Worm (Caenorhabditis elegans) whole organism, L1 larva: ENCODE data around the gene F58F6.6.

Experiments used
- C04F5.9 ChIP-seq: sonication (generic microtip); optimal IDR thresholded peaks from 2 replicates; lab custom pipeline; 2016; ENCODE audit warnings: missing genetic modification characterization, missing compliant biosample characterization
- C16A3.4 ChIP-seq: fragments of 150-350 bp; optimal IDR thresholded peaks from 2 replicates; lab custom pipeline; 2014; ENCODE audit warnings: missing biosample characterization, missing genetic modification characterization
- C34B4.2 ChIP-seq: sonication (generic microtip); optimal IDR thresholded peaks from 2 replicates; lab custom pipeline; 2017; ENCODE audit warnings: mild to moderate bottlenecking, missing genetic modification characterization, missing compliant biosample characterization
- Y116A8C.19 ChIP-seq: sonication (generic microtip); optimal IDR thresholded peaks from 2 replicates; lab custom pipeline; 2016; ENCODE audit warnings: missing compliant biosample characterization, missing genetic modification characterization, borderline replicate concordance
- aha-1 ChIP-seq: fragments of 150-350 bp; optimal IDR thresholded peaks from 2 replicates; lab custom pipeline; 2014; ENCODE audit warnings: missing biosample characterization, missing genetic modification characterization
- alr-1 ChIP-seq: fragments of 200-800 bp; sonication (Bioruptor generic); optimal IDR thresholded peaks from 2 replicates; lab custom pipeline; 2018; ENCODE audit warnings: borderline replicate concordance, mild to moderate bottlenecking, missing genetic modification characterization, missing compliant biosample characterization
- ama-1 ChIP-seq: fragments of 150-350 bp; optimal IDR thresholded peaks from 2 replicates; lab custom pipeline; 2014
- blmp-1 ChIP-seq: fragments of 150-350 bp; optimal IDR thresholded peaks from 2 replicates; lab custom pipeline; 2014; ENCODE audit warnings: missing biosample characterization, missing genetic modification characterization
- ceh-63 ChIP-seq: fragments of 200-800 bp; sonication (Bioruptor generic); optimal IDR thresholded peaks from 2 replicates; lab custom pipeline; 2018; ENCODE audit warnings: mild to moderate bottlenecking, missing genetic modification characterization, missing compliant biosample characterization
- ceh-8 ChIP-seq: fragments of 200-800 bp; sonication (Bioruptor generic); optimal IDR thresholded peaks from 2 replicates; lab custom pipeline; 2018; ENCODE audit warnings: mild to moderate bottlenecking, missing genetic modification characterization, moderate library complexity, missing compliant biosample characterization
- ceh-90 ChIP-seq: sonication (generic microtip); optimal IDR thresholded peaks from 2 replicates; lab custom pipeline; 2016; ENCODE audit warnings: missing genetic modification characterization, missing compliant biosample characterization
- dpl-1 ChIP-seq, 3 experiments: fragments of 150-350 bp in 2 of 3; sonication (generic microtip) in 1 of 3; optimal IDR thresholded peaks; 2 replicates each; lab custom pipeline; 2014 to 2017; ENCODE audit warnings: missing biosample characterization in 3 of 3, missing genetic modification characterization in 3 of 3, missing genetic modification reagents in 3 of 3
- dsc-1 ChIP-seq: sonication (generic microtip); optimal IDR thresholded peaks from 2 replicates; lab custom pipeline; 2016; ENCODE audit warnings: mild to moderate bottlenecking, missing genetic modification characterization, missing compliant biosample characterization
- efl-1 ChIP-seq, 4 experiments: fragments of 150-350 bp; optimal IDR thresholded peaks in 3 of 4; peaks in 1 of 4; 1 replicate in 1 of 4; 2 replicates in 3 of 4; lab custom pipeline; 2014; ENCODE audit warnings: missing biosample characterization in 2 of 4, missing genetic modification characterization in 2 of 4, missing genetic modification reagents in 2 of 4
- efl-3 ChIP-seq: fragments of 200-800 bp; sonication (Bioruptor generic); optimal IDR thresholded peaks from 2 replicates; lab custom pipeline; 2018; ENCODE audit warnings: mild to moderate bottlenecking, missing genetic modification characterization, missing compliant biosample characterization
- egl-13 ChIP-seq: sonication (generic microtip); optimal IDR thresholded peaks from 2 replicates; lab custom pipeline; 2016; ENCODE audit warnings: missing genotype, missing genetic modification reagents, missing genetic modification characterization, missing compliant biosample characterization
- egl-27 ChIP-seq, 2 experiments: fragments of 150-350 bp in 1 of 2; sonication (generic microtip); optimal IDR thresholded peaks; 3 replicates each; lab custom pipeline; 2017 to 2018; ENCODE audit warnings: missing biosample characterization in 2 of 2, missing genetic modification characterization in 2 of 2, missing genetic modification reagents in 2 of 2
- elt-3 ChIP-seq, 6 experiments: fragments of 150-350 bp in 1 of 6; sonication (generic microtip); optimal IDR thresholded peaks; 2 replicates each; lab custom pipeline; 2017 to 2018; ENCODE audit warnings: missing biosample characterization in 6 of 6, missing genetic modification characterization in 6 of 6, inconsistent platforms in 1 of 6
- ets-5 ChIP-seq: fragments of 200-800 bp; sonication (Bioruptor generic); IDR thresholded peaks from 2 replicates; pipeline ENCODE4 v1.3.6; 2022; ENCODE audit warnings: missing genetic modification characterization, missing compliant biosample characterization
- fkh-4 ChIP-seq: sonication (generic microtip); optimal IDR thresholded peaks from 2 replicates; lab custom pipeline; 2016; ENCODE audit warnings: missing compliant biosample characterization, missing genetic modification characterization, borderline replicate concordance
- grh-1 ChIP-seq: fragments of 200-800 bp; sonication (Bioruptor generic); IDR thresholded peaks from 2 replicates; pipeline ENCODE4 v1.3.6; 2022; ENCODE audit warnings: missing genetic modification reagents, missing genetic modification characterization, missing compliant biosample characterization
- hlh-4 ChIP-seq: sonication (generic microtip); optimal IDR thresholded peaks from 2 replicates; lab custom pipeline; 2016; ENCODE audit warnings: mild to moderate bottlenecking, missing genetic modification characterization, missing compliant biosample characterization
- hpl-2 ChIP-seq: fragments of 150-350 bp; optimal IDR thresholded peaks from 2 replicates; lab custom pipeline; 2014; ENCODE audit warnings: missing biosample characterization, missing genetic modification reagents, missing genetic modification characterization
- irx-1 ChIP-seq: sonication (generic microtip); optimal IDR thresholded peaks from 2 replicates; lab custom pipeline; 2016; ENCODE audit warnings: missing genetic modification characterization, missing compliant biosample characterization
- isw-1 ChIP-seq: fragments of 200-800 bp; sonication (Bioruptor generic); IDR thresholded peaks from 2 replicates; pipeline ENCODE4 v1.3.6; 2022; ENCODE audit warnings: missing genetic modification characterization, missing compliant biosample characterization
- lin-15B ChIP-seq: fragments of 150-350 bp; sonication (generic microtip); optimal IDR thresholded peaks from 3 replicates; lab custom pipeline; 2014; ENCODE audit warnings: missing biosample characterization, missing genetic modification characterization
- lin-35 ChIP-seq, 2 experiments: fragments of 150-350 bp; optimal IDR thresholded peaks; 2 replicates each; lab custom pipeline; 2014; ENCODE audit warnings: missing biosample characterization in 2 of 2, missing genetic modification characterization in 2 of 2, missing genetic modification reagents in 2 of 2
- lin-39 ChIP-seq: fragments of 150-350 bp; optimal IDR thresholded peaks from 2 replicates; lab custom pipeline; 2014; ENCODE audit warnings: missing biosample characterization, missing genetic modification reagents, missing genetic modification characterization
- lir-3 ChIP-seq: sonication (generic microtip); optimal IDR thresholded peaks from 2 replicates; lab custom pipeline; 2016; ENCODE audit warnings: mild to moderate bottlenecking, missing genetic modification characterization, moderate library complexity, missing compliant biosample characterization; ENCODE audit not compliant: poor library complexity
- mab-9 ChIP-seq: fragments of 200-800 bp; sonication (Bioruptor generic); IDR thresholded peaks from 2 replicates; pipeline ENCODE4 v1.3.6; 2022; ENCODE audit warnings: missing genetic modification reagents, missing genetic modification characterization, missing compliant biosample characterization
- mef-2 ChIP-seq: fragments of 150-350 bp; optimal IDR thresholded peaks from 2 replicates; lab custom pipeline; 2014; ENCODE audit warnings: missing biosample characterization, missing genetic modification characterization
- mep-1 ChIP-seq: fragments of 150-350 bp; optimal IDR thresholded peaks from 2 replicates; lab custom pipeline; 2014; ENCODE audit warnings: missing biosample characterization, missing genetic modification characterization
- nhr-19 ChIP-seq: fragments of 200-800 bp; sonication (Bioruptor generic); conservative IDR thresholded peaks from 2 replicates; pipeline ENCODE4 v1.3.6; 2022; ENCODE audit warnings: missing genetic modification characterization, missing compliant biosample characterization
- nhr-28 ChIP-seq: fragments of 150-350 bp; optimal IDR thresholded peaks from 2 replicates; lab custom pipeline; 2014; ENCODE audit warnings: missing biosample characterization, missing genetic modification characterization
- nhr-71 ChIP-seq: sonication (generic microtip); optimal IDR thresholded peaks from 2 replicates; lab custom pipeline; 2016; ENCODE audit warnings: mild to moderate bottlenecking, missing genetic modification characterization, moderate library complexity, missing compliant biosample characterization
- nhr-77 ChIP-seq: fragments of 150-350 bp; optimal IDR thresholded peaks from 2 replicates; lab custom pipeline; 2014; ENCODE audit warnings: missing biosample characterization, missing genetic modification characterization
- nhr-90 ChIP-seq: sonication (generic microtip); optimal IDR thresholded peaks from 2 replicates; lab custom pipeline; 2016; ENCODE audit warnings: mild to moderate bottlenecking, missing genetic modification characterization, missing compliant biosample characterization; ENCODE audit not compliant: poor library complexity
- pax-3 ChIP-seq: fragments of 200-800 bp; sonication (Bioruptor generic); optimal IDR thresholded peaks from 2 replicates; lab custom pipeline; 2018; ENCODE audit warnings: mild to moderate bottlenecking, missing genetic modification characterization, moderate library complexity, missing compliant biosample characterization
- rnt-1 ChIP-seq: sonication (generic microtip); optimal IDR thresholded peaks from 2 replicates; lab custom pipeline; 2016; ENCODE audit warnings: mild to moderate bottlenecking, missing genetic modification characterization, moderate library complexity, missing compliant biosample characterization
- snpc-4 ChIP-seq: fragments of 150-350 bp; optimal IDR thresholded peaks from 2 replicates; lab custom pipeline; 2014; ENCODE audit warnings: missing biosample characterization, missing genetic modification characterization
- snu-23 ChIP-seq: sonication (generic microtip); optimal IDR thresholded peaks from 2 replicates; lab custom pipeline; 2016; ENCODE audit warnings: missing genetic modification characterization, missing compliant biosample characterization
- sox-4 ChIP-seq: sonication (generic microtip); optimal IDR thresholded peaks from 2 replicates; lab custom pipeline; 2016; ENCODE audit warnings: missing genetic modification characterization, missing compliant biosample characterization
- sptf-1 ChIP-seq: fragments of 150-350 bp; optimal IDR thresholded peaks from 2 replicates; lab custom pipeline; 2014; ENCODE audit warnings: missing biosample characterization, missing genetic modification characterization
- sup-37 ChIP-seq: fragments of 200-800 bp; sonication (Bioruptor generic); optimal IDR thresholded peaks from 2 replicates; lab custom pipeline; 2018; ENCODE audit warnings: mild to moderate bottlenecking, missing genetic modification characterization, missing compliant biosample characterization
- tlp-1 ChIP-seq: fragments of 150-350 bp; optimal IDR thresholded peaks from 2 replicates; lab custom pipeline; 2014; ENCODE audit warnings: missing biosample characterization, missing genetic modification characterization
- unc-30 ChIP-seq: sonication (generic microtip); optimal IDR thresholded peaks from 2 replicates; lab custom pipeline; 2017; ENCODE audit warnings: missing biosample characterization, missing genetic modification characterization
- unc-98 ChIP-seq: fragments of 200-800 bp; sonication (Bioruptor generic); IDR thresholded peaks from 2 replicates; pipeline ENCODE4 v1.3.6; 2022; ENCODE audit warnings: missing genetic modification characterization, missing compliant biosample characterization
- vab-15 ChIP-seq: sonication (generic microtip); optimal IDR thresholded peaks from 2 replicates; lab custom pipeline; 2017; ENCODE audit warnings: missing genotype, mild to moderate bottlenecking, missing genetic modification characterization, missing compliant biosample characterization
- xbp-1 ChIP-seq: sonication (generic microtip); optimal IDR thresholded peaks from 2 replicates; lab custom pipeline; 2016; ENCODE audit warnings: missing genetic modification characterization, missing compliant biosample characterization
- zag-1 ChIP-seq: fragments of 150-350 bp; optimal IDR thresholded peaks from 2 replicates; lab custom pipeline; 2014; ENCODE audit warnings: missing biosample characterization, missing genetic modification characterization
- zip-4 ChIP-seq: fragments of 200-800 bp; sonication (Bioruptor generic); optimal IDR thresholded peaks from 2 replicates; lab custom pipeline; 2018; ENCODE audit warnings: mild to moderate bottlenecking, missing genetic modification characterization, moderate library complexity, missing compliant biosample characterization
- ztf-11 ChIP-seq, 2 experiments: sonication (generic microtip); optimal IDR thresholded peaks; 2 replicates each; lab custom pipeline; 2016 to 2017; ENCODE audit warnings: missing genetic modification characterization in 2 of 2, missing biosample characterization in 1 of 2, missing compliant biosample characterization in 1 of 2
- ztf-4 ChIP-seq: fragments of 150-350 bp; optimal IDR thresholded peaks from 2 replicates; lab custom pipeline; 2014; ENCODE audit warnings: missing biosample characterization, missing genetic modification characterization

F58F6.6 gene

DNA sequence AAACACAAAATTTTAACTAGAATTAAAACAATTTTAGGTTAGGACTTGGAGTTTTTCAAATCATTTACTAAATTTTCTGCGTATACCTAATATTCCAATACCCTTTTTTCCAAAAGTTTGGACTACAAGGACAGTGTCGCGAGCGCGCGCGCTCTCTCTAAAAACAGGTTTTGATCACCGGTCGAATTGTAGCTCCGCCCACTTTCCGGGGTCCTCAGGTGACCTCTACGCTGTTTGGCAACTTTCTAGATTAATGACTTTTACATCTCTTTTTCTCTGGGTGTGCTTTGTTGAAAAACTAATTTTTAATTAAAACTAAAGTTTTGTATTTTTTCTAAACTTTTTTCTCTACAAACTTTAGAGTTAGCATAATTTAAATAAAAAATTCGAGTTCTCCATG is 48.1 kb downstream of the F58F6.6 start (continued):
- no peak for TF ChIP-seq ceh-63 (GFP tag; lab: Kevin White, UChicago)
- no peak for TF ChIP-seq vab-15
- TF ChIP-seq nhr-77, result no peak
- no peak for TF ChIP-seq Y116A8C.19 (tag; lab: Kevin White, UChicago)
- no peak for TF ChIP-seq sptf-1
- no peak for TF ChIP-seq rnt-1
- TF ChIP-seq blmp-1 (tag; lab: Kevin White, UChicago), result peak; percentile 58
- TF ChIP-seq egl-27 (tag; optimal IDR thresholded peaks at IDR 0.05; lab: Kevin White, UChicago), result no peak
- no peak for TF ChIP-seq ceh-90 (tag; lab: Kevin White, UChicago)
- no peak for TF ChIP-seq ztf-4 (tag; lab: Kevin White, UChicago)
- no peak for TF ChIP-seq dsc-1 (tag; lab: Kevin White, UChicago)
- TF ChIP-seq snu-23 (GFP tag; lab: Kevin White, UChicago), result peak; percentile 64
- TF ChIP-seq xbp-1 (tag; lab: Kevin White, UChicago), result no peak
- peak; percentile 96 for TF ChIP-seq grh-1 (GFP tag; lab: Robert Waterston, UW)
- TF ChIP-seq nhr-19 (GFP tag; lab: Robert Waterston, UW), result peak; percentile 28
- TF ChIP-seq C16A3.4, result no peak
- TF ChIP-seq elt-3 (tag; optimal IDR thresholded peaks at IDR 0.05; lab: Kevin White, UChicago), result no peak
- TF ChIP-seq C34B4.2 (tag; lab: Kevin White, UChicago), result no peak
- no peak for TF ChIP-seq lin-15B (tag; lab: Kevin White, UChicago)
- TF ChIP-seq hpl-2, result no peak
- no peak for TF ChIP-seq irx-1
- TF ChIP-seq lir-3 (tag; lab: Kevin White, UChicago), result no peak
- no peak for TF ChIP-seq ceh-8 (GFP tag; lab: Kevin White, UChicago)
- no peak for TF ChIP-seq tlp-1 (tag; lab: Kevin White, UChicago)
- no peak for TF ChIP-seq zip-4 (GFP tag; lab: Kevin White, UChicago)
- TF ChIP-seq hlh-4 (tag; lab: Kevin White, UChicago), result no peak
- no peak for TF ChIP-seq nhr-28
- TF ChIP-seq mef-2 (tag; lab: Kevin White, UChicago), result no peak
- TF ChIP-seq unc-98, result no peak
- no peak for TF ChIP-seq ets-5
- TF ChIP-seq ztf-11 (tag; optimal IDR thresholded peaks at IDR 0.05; lab: Kevin White, UChicago), result no peak
- peak; percentile 7 for TF ChIP-seq mep-1 (tag; lab: Kevin White, UChicago)
- TF ChIP-seq egl-13 (tag; lab: Kevin White, UChicago), result no peak
- no peak for TF ChIP-seq efl-3 (GFP tag; lab: Kevin White, UChicago)
- no peak for TF ChIP-seq sup-37 (GFP tag; lab: Kevin White, UChicago)
- no peak for TF ChIP-seq fkh-4
- no peak for TF ChIP-seq mab-9 (GFP tag; lab: Robert Waterston, UW)
- TF ChIP-seq alr-1 (tag; lab: Kevin White, UChicago), result no peak
- no peak for TF ChIP-seq lin-35 (GFP tag; optimal IDR thresholded peaks at IDR 0.05; lab: Kevin White, UChicago)
- no peak for TF ChIP-seq snpc-4 (tag; lab: Kevin White, UChicago)
- TF ChIP-seq isw-1, result no peak
- TF ChIP-seq dpl-1 (GFP tag; optimal IDR thresholded peaks at IDR 0.05; lab: Kevin White, UChicago), result peak in 1 of 3 experiments; percentile 24
- no peak for TF ChIP-seq zag-1 (tag; lab: Kevin White, UChicago)
- no peak for TF ChIP-seq pax-3
- no peak for TF ChIP-seq C04F5.9 (tag; lab: Kevin White, UChicago)
- no peak for TF ChIP-seq aha-1 (tag; lab: Kevin White, UChicago)
- TF ChIP-seq efl-1 (optimal IDR thresholded peaks at IDR 0.05; lab: Kevin White, UChicago), result peak in 1 of 2 experiments; percentile 7
- TF ChIP-seq efl-1 (GFP tag; optimal IDR thresholded peaks at IDR 0.05 in 1 of 2; lab: Kevin White, UChicago), result no peak
- no peak for TF ChIP-seq sox-4 (tag; lab: Kevin White, UChicago)
- TF ChIP-seq nhr-90 (tag; lab: Kevin White, UChicago), result peak; percentile 41
- TF ChIP-seq nhr-71 (tag; lab: Kevin White, UChicago), result peak; percentile 66
- no peak for TF ChIP-seq lin-39 (tag; lab: Kevin White, UChicago)
- TF ChIP-seq ama-1 (lab: Kevin White, UChicago), result no peak
- TF ChIP-seq unc-30 (tag; lab: Kevin White, UChicago), result no peak
